Fruit fly (Drosophila melanogaster) whole organism, embryonic: ENCODE measurements around the gene CG4953.
A peak's percentile ranks its signal among the peaks of the same experiment; 100 is the strongest.

Experiments used
- Bgb ChIP-seq: fragments of 200-800 bp; sonication (Bioruptor generic); IDR thresholded peaks from 2 replicates; pipeline ENCODE4 v1.3.6; 2022; ENCODE audit warnings: missing biosample characterization, missing genetic modification characterization; ENCODE audit not compliant: partially characterized antibody
- C15 ChIP-seq: fragments of 200-800 bp; sonication (Bioruptor generic); IDR thresholded peaks from 3 replicates; pipeline ENCODE4 v1.3.6; 2022; ENCODE audit warnings: missing biosample characterization, missing genetic modification characterization
- CG10959 ChIP-seq: fragments of 200-800 bp; sonication (Bioruptor generic); IDR thresholded peaks from 2 replicates; pipeline ENCODE4 v1.3.6; 2022; ENCODE audit warnings: missing biosample characterization, missing genetic modification characterization
- CG10979 ChIP-seq: fragments of 200-800 bp; sonication (Bioruptor generic); optimal IDR thresholded peaks from 2 replicates; lab custom pipeline; 2018; ENCODE audit warnings: missing biosample characterization, mild to moderate bottlenecking, missing genetic modification characterization, moderate library complexity
- CG11456 ChIP-seq: fragments of 200-800 bp; sonication (Bioruptor generic); IDR thresholded peaks from 3 replicates; pipeline ENCODE4 v1.3.6; 2022; ENCODE audit warnings: missing biosample characterization, missing genetic modification characterization
- CG13624 ChIP-seq: fragments of 200-800 bp; sonication (Bioruptor generic); optimal IDR thresholded peaks from 2 replicates; lab custom pipeline; 2016; ENCODE audit warnings: missing biosample characterization, missing genetic modification characterization
- CG13894 ChIP-seq: fragments of 200-800 bp; sonication (Bioruptor generic); optimal IDR thresholded peaks from 3 replicates; lab custom pipeline; 2018; ENCODE audit warnings: missing biosample characterization, mild to moderate bottlenecking, missing genetic modification characterization, moderate library complexity
- CG14965 ChIP-seq: fragments of 200-800 bp; sonication (Bioruptor generic); optimal IDR thresholded peaks from 2 replicates; lab custom pipeline; 2016; ENCODE audit warnings: missing biosample characterization, missing genetic modification characterization, borderline replicate concordance
- CG15011 ChIP-seq: fragments of 200-800 bp; sonication (Bioruptor generic); optimal IDR thresholded peaks from 3 replicates; lab custom pipeline; 2018; ENCODE audit warnings: missing biosample characterization, mild to moderate bottlenecking, missing genetic modification characterization
- CG17829 ChIP-seq: fragments of 200-800 bp; optimal IDR thresholded peaks from 2 replicates; lab custom pipeline; 2019; ENCODE audit warnings: missing biosample characterization, mild to moderate bottlenecking, missing genetic modification characterization, moderate library complexity
- CG17912 ChIP-seq: fragments of 200-800 bp; sonication (Bioruptor generic); optimal IDR thresholded peaks from 2 replicates; lab custom pipeline; 2018; ENCODE audit warnings: missing biosample characterization, mild to moderate bottlenecking, missing genetic modification characterization
- CG18764 ChIP-seq: fragments of 200-800 bp; sonication (Bioruptor generic); optimal IDR thresholded peaks from 3 replicates; lab custom pipeline; 2016; ENCODE audit warnings: missing biosample characterization, missing genetic modification characterization
- CG2199 ChIP-seq: fragments of 200-800 bp; sonication (Bioruptor generic); IDR thresholded peaks from 3 replicates; pipeline ENCODE4 v1.3.6; 2022; ENCODE audit warnings: missing biosample characterization, missing genetic modification characterization
- CG2202 ChIP-seq: fragments of 200-800 bp; sonication (Bioruptor generic); optimal IDR thresholded peaks from 2 replicates; lab custom pipeline; 2018; ENCODE audit warnings: missing biosample characterization, mild to moderate bottlenecking, missing genetic modification characterization
- CG42726 ChIP-seq: fragments of 200-800 bp; sonication (Bioruptor generic); IDR thresholded peaks from 2 replicates; pipeline ENCODE4 v1.3.6; 2022; ENCODE audit warnings: missing biosample characterization, missing genetic modification characterization; ENCODE audit not compliant: partially characterized antibody
- CG4617 ChIP-seq: fragments of 200-800 bp; sonication (Bioruptor generic); optimal IDR thresholded peaks from 3 replicates; lab custom pipeline; 2016; ENCODE audit warnings: missing biosample characterization, missing genetic modification characterization, borderline replicate concordance
- CG6791 ChIP-seq: fragments of 200-800 bp; sonication (Bioruptor generic); IDR thresholded peaks from 3 replicates; pipeline ENCODE4 v1.3.6; 2022; ENCODE audit warnings: missing biosample characterization, missing genetic modification characterization; ENCODE audit not compliant: partially characterized antibody
- CG9817 ChIP-seq: fragments of 200-800 bp; sonication (Bioruptor generic); optimal IDR thresholded peaks from 2 replicates; lab custom pipeline; 2018; ENCODE audit warnings: missing biosample characterization, mild to moderate bottlenecking, missing genetic modification characterization, moderate library complexity
- CHES-1-like ChIP-seq: fragments of 200-800 bp; sonication (Bioruptor generic); optimal IDR thresholded peaks from 2 replicates; lab custom pipeline; 2016; ENCODE audit warnings: missing biosample characterization, missing genetic modification characterization
- D19A ChIP-seq: fragments of 200-800 bp; optimal IDR thresholded peaks from 3 replicates; lab custom pipeline; 2019; ENCODE audit warnings: missing biosample characterization, mild to moderate bottlenecking, missing genetic modification characterization, moderate library complexity
- Dek ChIP-seq: fragments of 200-800 bp; sonication (Bioruptor generic); optimal IDR thresholded peaks from 3 replicates; lab custom pipeline; 2019; ENCODE audit warnings: missing biosample characterization, mild to moderate bottlenecking, missing genetic modification characterization, moderate library complexity
- Elba2 ChIP-seq: fragments of 200-800 bp; sonication (Bioruptor generic); optimal IDR thresholded peaks from 3 replicates; lab custom pipeline; 2016; ENCODE audit warnings: missing biosample characterization, missing genetic modification characterization
- HLH54F ChIP-seq: fragments of 200-800 bp; sonication (Bioruptor generic); optimal IDR thresholded peaks from 3 replicates; lab custom pipeline; 2016; ENCODE audit warnings: missing biosample characterization, missing genetic modification characterization
- HmgD ChIP-seq: fragments of 200-800 bp; sonication (Bioruptor generic); optimal IDR thresholded peaks from 3 replicates; lab custom pipeline; 2016; ENCODE audit warnings: missing biosample characterization, missing genetic modification characterization
- MBD-R2 ChIP-seq: fragments of 200-800 bp; sonication (Bioruptor generic); IDR thresholded peaks from 2 replicates; pipeline ENCODE4 v1.3.6; 2022; ENCODE audit warnings: missing biosample characterization, missing genetic modification characterization
- NfI ChIP-seq: fragments of 200-800 bp; sonication (Bioruptor generic); optimal IDR thresholded peaks from 3 replicates; lab custom pipeline; 2018; ENCODE audit warnings: missing biosample characterization, mild to moderate bottlenecking, missing genetic modification characterization, moderate library complexity
- Opbp ChIP-seq: fragments of 200-800 bp; sonication (Bioruptor generic); IDR thresholded peaks from 3 replicates; pipeline ENCODE4 v1.3.6; 2022; ENCODE audit warnings: missing biosample characterization, missing genetic modification characterization; ENCODE audit not compliant: partially characterized antibody
- Poxn ChIP-seq: fragments of 200-800 bp; sonication (Bioruptor generic); IDR thresholded peaks from 2 replicates; pipeline ENCODE4 v1.3.6; 2022; ENCODE audit warnings: missing biosample characterization, missing genetic modification characterization
- Scr ChIP-seq: fragments of 200-800 bp; sonication (Bioruptor generic); IDR thresholded peaks from 2 replicates; pipeline ENCODE4 v1.3.6; 2022; ENCODE audit warnings: missing biosample characterization, missing genetic modification characterization; ENCODE audit not compliant: partially characterized antibody
- Sox100B ChIP-seq: fragments of 200-800 bp; sonication (Bioruptor generic); optimal IDR thresholded peaks from 3 replicates; lab custom pipeline; 2018; ENCODE audit warnings: missing biosample characterization, mild to moderate bottlenecking, missing genetic modification characterization
- ash1 ChIP-seq: fragments of 200-800 bp; sonication (Bioruptor generic); optimal IDR thresholded peaks from 2 replicates; lab custom pipeline; 2018; ENCODE audit warnings: missing biosample characterization, mild to moderate bottlenecking, missing genetic modification characterization
- bbx ChIP-seq: fragments of 200-800 bp; sonication (Bioruptor generic); IDR thresholded peaks from 2 replicates; pipeline ENCODE4 v1.3.6; 2022; ENCODE audit warnings: missing biosample characterization, missing genetic modification characterization; ENCODE audit not compliant: partially characterized antibody
- cato ChIP-seq: fragments of 200-800 bp; sonication (Bioruptor generic); optimal IDR thresholded peaks from 2 replicates; lab custom pipeline; 2016; ENCODE audit warnings: missing biosample characterization, missing genetic modification characterization, borderline replicate concordance
- disco-r ChIP-seq: fragments of 200-800 bp; sonication (Bioruptor generic); optimal IDR thresholded peaks from 2 replicates; lab custom pipeline; 2016; ENCODE audit warnings: missing biosample characterization, missing genetic modification characterization
- dysf ChIP-seq: fragments of 200-800 bp; sonication (Bioruptor generic); IDR thresholded peaks from 3 replicates; pipeline ENCODE4 v1.3.6; 2022; ENCODE audit warnings: missing biosample characterization, missing genetic modification characterization
- esg ChIP-seq: fragments of 200-800 bp; sonication (Bioruptor generic); conservative IDR thresholded peaks from 2 replicates; pipeline ENCODE4 v1.3.6; 2022; ENCODE audit warnings: missing biosample characterization, missing genetic modification characterization
- gcm2 ChIP-seq: fragments of 200-800 bp; sonication (Bioruptor generic); optimal IDR thresholded peaks from 2 replicates; lab custom pipeline; 2016; ENCODE audit warnings: missing biosample characterization, missing genetic modification characterization
- lilli ChIP-seq: fragments of 200-800 bp; sonication (Bioruptor generic); optimal IDR thresholded peaks from 3 replicates; lab custom pipeline; 2016; ENCODE audit warnings: missing biosample characterization, missing genetic modification characterization
- pfk ChIP-seq: fragments of 200-800 bp; sonication (Bioruptor generic); optimal IDR thresholded peaks from 2 replicates; lab custom pipeline; 2018; ENCODE audit warnings: missing biosample characterization, mild to moderate bottlenecking, missing genetic modification characterization, moderate library complexity
- pho ChIP-seq: fragments of 200-800 bp; sonication (Bioruptor generic); optimal IDR thresholded peaks from 2 replicates; lab custom pipeline; 2016; ENCODE audit warnings: missing biosample characterization, missing genetic modification characterization
- row ChIP-seq: fragments of 200-800 bp; sonication (Bioruptor generic); IDR thresholded peaks from 3 replicates; pipeline ENCODE4 v1.3.6; 2022; ENCODE audit warnings: missing biosample characterization, missing genetic modification characterization
- trem ChIP-seq: fragments of 200-800 bp; optimal IDR thresholded peaks from 3 replicates; lab custom pipeline; 2019; ENCODE audit warnings: missing biosample characterization, mild to moderate bottlenecking, missing genetic modification characterization, moderate library complexity
- ttk ChIP-seq: fragments of 200-800 bp; sonication (Bioruptor generic); IDR thresholded peaks from 2 replicates; pipeline ENCODE4 v2.1.2; 2022; ENCODE audit warnings: missing biosample characterization, missing genetic modification characterization
- tup ChIP-seq: fragments of 200-800 bp; sonication (Bioruptor generic); optimal IDR thresholded peaks from 2 replicates; lab custom pipeline; 2016; ENCODE audit warnings: missing biosample characterization, mild to moderate bottlenecking, missing genetic modification characterization, moderate library complexity
- unc-4 ChIP-seq: fragments of 200-800 bp; sonication (Bioruptor generic); IDR thresholded peaks from 2 replicates; pipeline ENCODE4 v1.3.6; 2022; ENCODE audit warnings: missing biosample characterization, missing genetic modification characterization; ENCODE audit not compliant: partially characterized antibody
- usp ChIP-seq: fragments of >200 bp; optimal IDR thresholded peaks from 2 replicates; lab custom pipeline; 2017; ENCODE audit warnings: missing biosample characterization, missing genetic modification characterization
- z ChIP-seq: fragments of 200-800 bp; sonication (Bioruptor generic); IDR thresholded peaks from 3 replicates; pipeline ENCODE4 v1.3.6; 2022; ENCODE audit warnings: missing biosample characterization, missing genetic modification characterization

The CG4953 gene

dm6 chr2L:10299810-10300147 lies 33.3 kb downstream of the CG4953 start, which contains the start of gene CYLD (continued):
- TF ChIP-seq CG42726 (GFP tag; lab: Robert Waterston, UW) (no peak), tup (GFP tag; lab: Kevin White, UChicago) (no peak), ttk (GFP tag; lab: Robert Waterston, UW) (no peak), HLH54F (GFP tag; lab: Kevin White, UChicago) (no peak), usp (GFP tag; lab: Kevin White, UChicago) (no peak), CG17912 (GFP tag; lab: Kevin White, UChicago) (no peak), CHES-1-like (GFP tag; lab: Kevin White, UChicago) (peak; percentile 27), Sox100B (GFP tag; lab: Kevin White, UChicago) (peak; percentile 57), cato (GFP tag; lab: Kevin White, UChicago) (peak; percentile 19), CG2199 (no peak), CG15011 (GFP tag; lab: Kevin White, UChicago) (peak; percentile 16), Opbp (GFP tag; lab: Robert Waterston, UW) (no peak), C15 (GFP tag; lab: Robert Waterston, UW) (no peak), Elba2 (GFP tag; lab: Kevin White, UChicago) (no peak), bbx (no peak), esg (GFP tag; lab: Robert Waterston, UW) (no peak; the same call in 1 of the 2 replicates), ash1 (GFP tag; lab: Kevin White, UChicago) (no peak), z (GFP tag; lab: Robert Waterston, UW) (no peak), CG10959 (GFP tag; lab: Robert Waterston, UW) (no peak), D19A (tag; lab: Kevin White, UChicago) (peak; percentile 68), CG6791 (no peak)

dm6 chr2L:10301918-10302317 lies 35.4 kb downstream of the CG4953 start, which contains the start of gene CG13138:
TSS of gene CG13138 (minus strand) at chr2L:10302018.
- TF ChIP-seq cato (GFP tag; lab: Kevin White, UChicago) (no peak), D19A (tag; lab: Kevin White, UChicago) (peak; percentile 8)

- peak; percentile 81 for TF ChIP-seq row
- peak; percentile 98 for TF ChIP-seq trem (tag; lab: Kevin White, UChicago)
- no peak for TF ChIP-seq Poxn (GFP tag; lab: Robert Waterston, UW)
- peak; percentile 30; the same call in 1 of the 2 replicates for TF ChIP-seq unc-4
- peak; percentile 5 for TF ChIP-seq pho (GFP tag; lab: Kevin White, UChicago)
- no peak for TF ChIP-seq CG11456 (GFP tag; lab: Robert Waterston, UW)
- no peak for TF ChIP-seq CG2202 (tag; lab: Kevin White, UChicago)
- no peak for TF ChIP-seq disco-r
- peak; percentile 13 for TF ChIP-seq CG17829 (tag; lab: Kevin White, UChicago)
- TF ChIP-seq Bgb (GFP tag; lab: Robert Waterston, UW) = peak; percentile 53; the same call in 1 of the 2 replicates
- TF ChIP-seq CG13894 (tag; lab: Kevin White, UChicago) = peak; percentile 26
- TF ChIP-seq CG18764 (GFP tag; lab: Kevin White, UChicago) = no peak
- TF ChIP-seq CG14965 (GFP tag; lab: Kevin White, UChicago) = no peak
- TF ChIP-seq gcm2 (GFP tag; lab: Kevin White, UChicago) = no peak
- no peak for TF ChIP-seq CG13624 (GFP tag; lab: Kevin White, UChicago)
- peak; percentile 7 for TF ChIP-seq CG10979 (tag; lab: Kevin White, UChicago)
- TF ChIP-seq Dek (tag; lab: Kevin White, UChicago) = peak; percentile 48
- no peak for TF ChIP-seq dysf (GFP tag; lab: Robert Waterston, UW)
- TF ChIP-seq CG4617 = peak; percentile 70
- TF ChIP-seq Scr = peak; percentile 19; the same call in 1 of the 2 replicates
- peak; percentile 95 for TF ChIP-seq pfk
- peak; percentile 20 for TF ChIP-seq NfI (GFP tag; lab: Kevin White, UChicago)
- peak; percentile 16 for TF ChIP-seq CG9817 (tag; lab: Kevin White, UChicago)
- peak; percentile 89 for TF ChIP-seq MBD-R2 (GFP tag; lab: Robert Waterston, UW)
- TF ChIP-seq lilli (GFP tag; lab: Kevin White, UChicago) = peak; percentile 28
- TF ChIP-seq HmgD (GFP tag; lab: Kevin White, UChicago) = peak; percentile 34
Observed at dm6 chr2L:10303786-10304185, 37.3 kb downstream of the CG4953 start, which contains the start of gene nmd. TSS of gene nmd (minus strand) at chr2L:10303947.
